Worm (Caenorhabditis elegans) whole organism, mixed stage, embryonic: ENCODE results near the gene nos-1.
"Not testable (repeated sequence)": the region's sequence is repeated elsewhere in the genome, so short reads cannot be mapped to it uniquely, and the experiment has no call there.

Experiments
- M03D4.4 ChIP-seq: sonication (generic microtip); optimal IDR thresholded peaks from 2 replicates; lab custom pipeline; 2017; ENCODE audit warnings: mild to moderate bottlenecking, missing genetic modification characterization, missing compliant biosample characterization
- bed-3 ChIP-seq: fragments of 200-800 bp; sonication (Bioruptor generic); optimal IDR thresholded peaks from 3 replicates; lab custom pipeline; 2018; ENCODE audit warnings: mild to moderate bottlenecking, missing genetic modification characterization, moderate library complexity, missing compliant biosample characterization
- blmp-1 ChIP-seq: fragments of 150-350 bp; optimal IDR thresholded peaks from 2 replicates; lab custom pipeline; 2014; ENCODE audit warnings: missing biosample characterization, missing genetic modification characterization
- ceh-39 ChIP-seq: fragments of 150-350 bp; optimal IDR thresholded peaks from 2 replicates; lab custom pipeline; 2014; ENCODE audit warnings: missing biosample characterization, missing genetic modification characterization
- ceh-43 ChIP-seq: fragments of 200-800 bp; sonication (Bioruptor generic); optimal IDR thresholded peaks from 2 replicates; lab custom pipeline; 2018; ENCODE audit warnings: mild to moderate bottlenecking, missing genetic modification characterization, moderate library complexity, missing compliant biosample characterization
- ceh-83 ChIP-seq: fragments of 200-800 bp; sonication (Bioruptor generic); optimal IDR thresholded peaks from 2 replicates; lab custom pipeline; 2018; ENCODE audit warnings: mild to moderate bottlenecking, missing genetic modification characterization, missing compliant biosample characterization
- ces-1 ChIP-seq: fragments of 150-350 bp; optimal IDR thresholded peaks from 2 replicates; lab custom pipeline; 2014; ENCODE audit warnings: missing biosample characterization, missing genetic modification reagents, missing genetic modification characterization
- cnd-1 ChIP-seq: fragments of 200-800 bp; sonication (Bioruptor generic); optimal IDR thresholded peaks from 2 replicates; lab custom pipeline; 2018; ENCODE audit warnings: mild to moderate bottlenecking, missing genetic modification characterization, missing compliant biosample characterization
- elt-1 ChIP-seq: sonication (generic microtip); optimal IDR thresholded peaks from 2 replicates; lab custom pipeline; 2017; ENCODE audit warnings: missing genetic modification characterization, mild to moderate bottlenecking, missing compliant biosample characterization, antibody characterized with exemption, moderate library complexity, borderline replicate concordance; ENCODE audit not compliant: insufficient read depth
- elt-3 ChIP-seq: fragments of 150-350 bp; optimal IDR thresholded peaks from 2 replicates; lab custom pipeline; 2014; ENCODE audit warnings: missing biosample characterization, missing genetic modification characterization
- flh-1 ChIP-seq: fragments of 200-800 bp; sonication (Bioruptor generic); optimal IDR thresholded peaks from 2 replicates; lab custom pipeline; 2018; ENCODE audit warnings: mild to moderate bottlenecking, missing genetic modification characterization, moderate library complexity, missing compliant biosample characterization
- hlh-1 ChIP-seq: fragments of 150-350 bp; optimal IDR thresholded peaks from 2 replicates; lab custom pipeline; 2014; ENCODE audit warnings: missing biosample characterization, missing genetic modification reagents, missing genetic modification characterization
- lin-13 ChIP-seq: fragments of 150-350 bp; optimal IDR thresholded peaks from 2 replicates; lab custom pipeline; 2014; ENCODE audit warnings: missing biosample characterization, missing genetic modification characterization
- lin-32 ChIP-seq: fragments of 200-800 bp; sonication (Bioruptor generic); optimal IDR thresholded peaks from 2 replicates; lab custom pipeline; 2018; ENCODE audit warnings: mild to moderate bottlenecking, missing genetic modification characterization, missing compliant biosample characterization
- lsy-2 ChIP-seq: fragments of 150-350 bp; optimal IDR thresholded peaks from 2 replicates; lab custom pipeline; 2014; ENCODE audit warnings: missing biosample characterization, missing genetic modification characterization
- mab-5 ChIP-seq: fragments of 150-350 bp; optimal IDR thresholded peaks from 2 replicates; lab custom pipeline; 2014; ENCODE audit warnings: missing biosample characterization, missing genetic modification characterization
- mep-1 ChIP-seq: fragments of 150-350 bp; optimal IDR thresholded peaks from 2 replicates; lab custom pipeline; 2017; ENCODE audit warnings: missing biosample characterization, missing genetic modification reagents, missing genetic modification characterization, inconsistent platforms
- mls-2 ChIP-seq: sonication (generic microtip); optimal IDR thresholded peaks from 2 replicates; lab custom pipeline; 2016; ENCODE audit warnings: mild to moderate bottlenecking, missing genetic modification characterization, moderate library complexity, missing compliant biosample characterization
- nhr-12 ChIP-seq: fragments of 150-350 bp; optimal IDR thresholded peaks from 2 replicates; lab custom pipeline; 2014; ENCODE audit warnings: missing biosample characterization, missing genetic modification characterization
- nhr-2 ChIP-seq: fragments of 150-350 bp; optimal IDR thresholded peaks from 2 replicates; lab custom pipeline; 2014; ENCODE audit warnings: missing biosample characterization, missing genetic modification characterization
- nhr-237 ChIP-seq: fragments of 150-350 bp; optimal IDR thresholded peaks from 2 replicates; lab custom pipeline; 2014; ENCODE audit warnings: missing biosample characterization, missing genetic modification characterization
- nhr-28 ChIP-seq: fragments of 150-350 bp; optimal IDR thresholded peaks from 2 replicates; lab custom pipeline; 2014; ENCODE audit warnings: missing biosample characterization, missing genetic modification characterization
- pha-4 ChIP-seq: fragments of 150-350 bp; optimal IDR thresholded peaks from 2 replicates; lab custom pipeline; 2018; ENCODE audit warnings: missing biosample characterization, missing genetic modification reagents, missing genetic modification characterization
- sem-2 ChIP-seq: fragments of 200-800 bp; sonication (Bioruptor generic); optimal IDR thresholded peaks from 2 replicates; lab custom pipeline; 2018; ENCODE audit warnings: mild to moderate bottlenecking, missing genetic modification characterization, missing compliant biosample characterization
- snpc-4 ChIP-seq: fragments of 150-350 bp; optimal IDR thresholded peaks from 2 replicates; lab custom pipeline; 2014; ENCODE audit warnings: missing biosample characterization, missing genetic modification characterization
- sptf-1 ChIP-seq: sonication (generic microtip); optimal IDR thresholded peaks from 2 replicates; lab custom pipeline; 2017; ENCODE audit warnings: mild to moderate bottlenecking, missing genetic modification characterization, moderate library complexity, missing compliant biosample characterization
- unc-39 ChIP-seq: fragments of 150-350 bp; optimal IDR thresholded peaks from 2 replicates; lab custom pipeline; 2014; ENCODE audit warnings: missing biosample characterization, missing genetic modification characterization
- unc-62 ChIP-seq: fragments of 150-350 bp; optimal IDR thresholded peaks from 2 replicates; lab custom pipeline; 2014; ENCODE audit warnings: missing biosample characterization, missing genetic modification reagents, missing genetic modification characterization
- zip-8 ChIP-seq: fragments of 150-350 bp; optimal IDR thresholded peaks from 2 replicates; lab custom pipeline; 2014; ENCODE audit warnings: missing biosample characterization, missing genetic modification characterization
- ztf-11 ChIP-seq: fragments of 150-350 bp; optimal IDR thresholded peaks from 2 replicates; lab custom pipeline; 2014; ENCODE audit warnings: missing biosample characterization, missing genetic modification characterization

nos-1 gene

DNA sequence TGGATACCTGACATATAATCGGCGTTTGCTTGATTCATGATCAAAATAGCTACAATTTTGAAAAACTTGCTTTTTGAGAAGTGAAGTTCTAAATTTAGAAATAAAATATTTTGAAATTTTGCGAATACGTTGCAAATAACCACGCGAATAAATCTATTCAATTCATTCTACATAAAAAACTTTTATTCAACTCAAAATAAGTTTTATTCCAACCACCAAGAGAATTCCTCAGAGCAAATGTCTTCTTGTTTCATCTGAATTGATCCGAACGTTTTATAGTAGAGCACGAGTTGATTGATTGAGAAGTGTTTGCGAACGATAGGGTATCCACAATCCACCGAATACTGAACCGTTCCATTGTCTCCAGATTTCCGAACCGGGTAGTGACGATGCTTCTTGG, 37.2 kb downstream of the nos-1 start, which contains the start of gene F44F4.9:
TSS of gene F44F4.9 (minus strand) at position 101 of the 400 bp plus-strand sequence.
- TF ChIP-seq sptf-1 (tag; lab: Kevin White, UChicago) = no peak
- TF ChIP-seq snpc-4 (tag; lab: Kevin White, UChicago) = no peak
- TF ChIP-seq nhr-28 = no peak
- TF ChIP-seq unc-62 (GFP tag; lab: Kevin White, UChicago) = no peak
- no peak for TF ChIP-seq lin-13 (tag; lab: Kevin White, UChicago)
- TF ChIP-seq elt-3 (tag; lab: Kevin White, UChicago) = no peak
- TF ChIP-seq mab-5 (tag; lab: Kevin White, UChicago) = no peak

- TF ChIP-seq cnd-1 (tag; lab: Kevin White, UChicago) (no peak), lin-32 (no peak), flh-1 (no peak), ceh-43 (GFP tag; lab: Kevin White, UChicago) (no peak), hlh-1 (tag; lab: Kevin White, UChicago) (no peak), lin-13 (tag; lab: Kevin White, UChicago) (no peak), ceh-83 (no peak), mls-2 (no peak), sem-2 (GFP tag; lab: Kevin White, UChicago) (no peak), nhr-28 (no peak), elt-1 (tag; lab: Kevin White, UChicago) (no peak), zip-8 (no peak), M03D4.4 (tag; lab: Kevin White, UChicago) (no peak), lsy-2 (tag; lab: Kevin White, UChicago) (no peak), ces-1 (no peak), snpc-4 (tag; lab: Kevin White, UChicago) (no peak), blmp-1 (tag; lab: Kevin White, UChicago) (no peak), bed-3 (GFP tag; lab: Kevin White, UChicago) (no peak), nhr-2 (tag; lab: Kevin White, UChicago) (no peak), mab-5 (tag; lab: Kevin White, UChicago) (no peak)
Measured at ce11 chrII:10914366-10914765, 38.6 kb downstream of the nos-1 start, which contains the start of gene F44F4.15. Gene F44F4.15 (plus strand): TSS chrII:10914666.

DNA sequence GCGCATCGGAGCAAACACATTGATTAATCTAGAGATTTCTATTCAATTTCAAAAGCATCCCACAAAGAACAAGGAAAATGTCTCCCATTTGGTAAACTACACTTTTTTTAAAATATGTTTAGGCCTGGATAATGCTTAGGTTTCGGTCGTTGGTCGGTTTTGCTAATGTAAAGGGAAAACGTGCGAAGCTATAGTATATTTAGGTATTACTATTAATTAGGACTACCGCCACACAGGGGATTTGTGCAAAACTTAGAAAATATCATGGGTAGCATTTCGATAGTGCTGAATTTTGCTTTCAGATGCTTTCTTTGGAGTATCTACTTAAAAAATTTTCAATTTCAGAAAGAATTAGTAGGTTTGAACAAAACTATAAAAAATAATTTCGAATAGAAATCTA, 40.0 kb downstream of the nos-1 start:
- TF ChIP-seq ceh-83 = no peak
- TF ChIP-seq mls-2 = no peak
- no peak for TF ChIP-seq sptf-1 (tag; lab: Kevin White, UChicago)
- TF ChIP-seq nhr-237 (tag; lab: Kevin White, UChicago) = no peak
- TF ChIP-seq mep-1 (tag; lab: Kevin White, UChicago) = no peak
- no peak for TF ChIP-seq ztf-11 (tag; lab: Kevin White, UChicago)
- no peak for TF ChIP-seq zip-8
- no peak for TF ChIP-seq unc-39
- TF ChIP-seq pha-4 (tag; lab: Kevin White, UChicago) = no peak
- no peak for TF ChIP-seq elt-1 (tag; lab: Kevin White, UChicago)
- TF ChIP-seq sem-2 (GFP tag; lab: Kevin White, UChicago) = no peak

ce11 chrII:10910219-10910618, 42.7 kb downstream of the nos-1 start, which contains the start of gene sra-11:
Gene sra-11 (minus strand): TSS chrII:10910319.
- TF ChIP-seq nhr-12 (tag; lab: Kevin White, UChicago) (no peak), nhr-28 (no peak), ceh-39 (tag; lab: Kevin White, UChicago) (no peak), ces-1 (no peak), elt-1 (tag; lab: Kevin White, UChicago) (no peak), sptf-1 (tag; lab: Kevin White, UChicago) (no peak), mab-5 (tag; lab: Kevin White, UChicago) (no peak), lin-13 (tag; lab: Kevin White, UChicago) (no peak), hlh-1 (tag; lab: Kevin White, UChicago) (no peak), mls-2 (no peak), bed-3 (GFP tag; lab: Kevin White, UChicago) (no peak), M03D4.4 (tag; lab: Kevin White, UChicago) (no peak)
- TF ChIP-seq, all 35 proteins: peak for 0

DNA sequence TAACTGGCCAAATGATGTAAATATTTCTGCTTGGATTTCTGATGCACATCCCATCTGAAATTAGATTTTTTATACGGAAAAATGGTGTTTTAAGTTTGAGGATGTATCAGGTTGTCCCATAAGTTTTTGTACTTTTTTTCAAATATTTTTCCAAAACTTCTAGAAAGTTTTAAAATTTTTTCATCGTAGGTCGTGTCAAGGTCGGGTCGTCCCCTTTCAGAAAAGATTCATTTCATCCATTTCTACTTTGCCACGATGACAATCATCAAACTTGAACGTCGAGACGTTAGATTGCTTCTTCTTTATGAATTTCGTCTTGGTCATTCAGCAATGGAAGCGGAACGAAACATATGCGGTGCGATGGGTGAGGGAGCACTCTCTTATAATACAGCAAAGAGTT, 48.6 kb downstream of the nos-1 start, which contains the start of gene sra-12:
TSS of gene sra-12 (minus strand) at position 101 of the 400 bp plus-strand sequence.
- TF ChIP-seq ceh-43 (GFP tag; lab: Kevin White, UChicago); elt-1 (tag; lab: Kevin White, UChicago); bed-3 (GFP tag; lab: Kevin White, UChicago): not testable (repeated sequence)
